Worm (Caenorhabditis elegans): ENCODE data around the gene str-138.
A peak's percentile ranks its signal among the peaks of the same experiment; 100 is the strongest.

The str-138 gene

ce11 chrV:8034811-8035210, 23.6 kb upstream of the str-138 start, which contains the start of gene algn-12:
Gene algn-12, plus strand, starts transcription at chrV:8035111.
- TF ChIP-seq madf-3 (GFP tag; IDR thresholded peaks at IDR 0.05) (no peak), lag-1 (GFP tag; IDR thresholded peaks at IDR 0.05) (no peak), sdz-38 (tag; optimal IDR thresholded peaks at IDR 0.05) (no peak)

ce11 chrV:8035947-8036346, 22.5 kb upstream of the str-138 start, which contains the start of gene ZC513.14:
Gene ZC513.14, minus strand, starts transcription at chrV:8036047.
- TF ChIP-seq let-526 (GFP tag; IDR thresholded peaks at IDR 0.05): no peak
- no peak for TF ChIP-seq fkh-3 (tag; optimal IDR thresholded peaks at IDR 0.05)
- no peak for TF ChIP-seq lin-40 (tag; optimal IDR thresholded peaks at IDR 0.05)

- TF ChIP-seq lin-40 (tag; optimal IDR thresholded peaks at IDR 0.05) (peak; percentile 1), madf-10 (tag; optimal IDR thresholded peaks at IDR 0.05) (no peak), sdz-38 (tag; optimal IDR thresholded peaks at IDR 0.05) (no peak), ztf-25 (GFP tag; IDR thresholded peaks at IDR 0.05) (no peak), let-607 (tag; optimal IDR thresholded peaks at IDR 0.05) (no peak), repo-1 (tag; optimal IDR thresholded peaks at IDR 0.05) (no peak), F49E8.2 (tag; optimal IDR thresholded peaks at IDR 0.05; ENCODE audit: insufficient read depth) (no peak), snpc-4 (GFP tag; optimal IDR thresholded peaks at IDR 0.05) (no peak), snpc-4 (tag; optimal IDR thresholded peaks at IDR 0.05) (no peak), B0035.1 (tag; optimal IDR thresholded peaks at IDR 0.05) (peak; percentile 42), nfyb-1 (GFP tag; IDR thresholded peaks at IDR 0.05) (0 out of 2 replicates have a peak, but pooled peaks have one; percentile 48), hrde-1 (tag; optimal IDR thresholded peaks at IDR 0.05; ENCODE audit: borderline replicate concordance) (no peak), lin-26 (GFP tag; IDR thresholded peaks at IDR 0.05) (no peak), nhr-179 (tag; optimal IDR thresholded peaks at IDR 0.05) (no peak), rpc-1 (optimal IDR thresholded peaks at IDR 0.05) (no peak), rpc-1 (tag; optimal IDR thresholded peaks at IDR 0.05) (no peak), ztf-6 (GFP tag; IDR thresholded peaks at IDR 0.05) (no peak), akir-1 (GFP tag; optimal IDR thresholded peaks at IDR 0.05) (no peak), Y95B8A.8 (GFP tag; IDR thresholded peaks at IDR 0.05) (0 out of 2 replicates have a peak, but pooled peaks have one; percentile 5), C17E4.6 (GFP tag; IDR thresholded peaks at IDR 0.05) (no peak), pha-4 (tag; optimal IDR thresholded peaks at IDR 0.05) (no peak), bed-2 (GFP tag; IDR thresholded peaks at IDR 0.05) (no peak), ceh-40 (GFP tag; IDR thresholded peaks at IDR 0.05) (no peak; the same call in 1 of the 2 replicates), madf-6 (GFP tag; IDR thresholded peaks at IDR 0.05) (no peak; the same call in 1 of the 2 replicates), F57C9.4 (tag; optimal IDR thresholded peaks at IDR 0.05) (no peak), unc-62 (GFP tag; optimal IDR thresholded peaks at IDR 0.05) (no peak), tlf-1 (GFP tag; optimal IDR thresholded peaks at IDR 0.05) (no peak), zim-3 (tag; optimal IDR thresholded peaks at IDR 0.05) (no peak), B0019.2 (GFP tag; conservative IDR thresholded peaks at IDR 0.05) (no peak), mxl-1 (tag; optimal IDR thresholded peaks at IDR 0.05) (no peak), F57A8.1 (GFP tag; optimal IDR thresholded peaks at IDR 0.05) (no peak), lsy-27 (tag; optimal IDR thresholded peaks at IDR 0.05; ENCODE audit: borderline replicate concordance, insufficient read depth) (no peak), ama-1 (optimal IDR thresholded peaks at IDR 0.05) (peak; percentile 14), ama-1 (GFP tag; optimal IDR thresholded peaks at IDR 0.05) (no peak), pbrm-1 (GFP tag; IDR thresholded peaks at IDR 0.05) (no peak), F39B2.1 (GFP tag; IDR thresholded peaks at IDR 0.05) (no peak), attf-5 (GFP tag; optimal IDR thresholded peaks at IDR 0.05) (no peak), nhr-27 (tag; optimal IDR thresholded peaks at IDR 0.05) (no peak), nfya-1 (tag; optimal IDR thresholded peaks at IDR 0.05; ENCODE audit: borderline replicate concordance, insufficient read depth) (no peak), unc-130 (GFP tag; optimal IDR thresholded peaks at IDR 0.05) (no peak), Y79H2A.3 (GFP tag; conservative IDR thresholded peaks at IDR 0.05) (no peak)
These were observed 19.4 kb upstream of the str-138 start for ce11 chrV:8039085-8039525.

Data from whole organism, young adult.